Worm (Caenorhabditis elegans) whole organism, L4 larva: ENCODE results near the gene nspc-15.

ENCODE experiments used
- aly-2 ChIP-seq: sonication (generic microtip); optimal IDR thresholded peaks from 2 replicates; lab custom pipeline; 2018; ENCODE audit warnings: missing biosample characterization, missing genetic modification characterization
- ceh-82 ChIP-seq: sonication (generic microtip); optimal IDR thresholded peaks from 2 replicates; lab custom pipeline; 2017; ENCODE audit warnings: missing biosample characterization, missing genetic modification characterization
- daf-8 ChIP-seq: fragments of 200-800 bp; sonication (Bioruptor generic); IDR thresholded peaks from 2 replicates; pipeline ENCODE4 v1.3.6; 2022; ENCODE audit warnings: missing genetic modification characterization, missing compliant biosample characterization
- dpl-1 ChIP-seq: fragments of 150-350 bp; optimal IDR thresholded peaks from 2 replicates; lab custom pipeline; 2014; ENCODE audit warnings: missing biosample characterization, missing genetic modification reagents, missing genetic modification characterization
- lin-15B ChIP-seq: fragments of 150-350 bp; sonication (generic microtip); optimal IDR thresholded peaks from 3 replicates; lab custom pipeline; 2014; ENCODE audit warnings: missing biosample characterization, missing genetic modification characterization
- lsy-2 ChIP-seq, 2 experiments: fragments of 150-350 bp in 1 of 2; sonication (generic microtip) in 1 of 2; optimal IDR thresholded peaks; 2 replicates each; lab custom pipeline; 2014 to 2017; ENCODE audit warnings: missing biosample characterization in 2 of 2, missing genetic modification characterization in 2 of 2
- nhr-237 ChIP-seq: sonication (generic microtip); optimal IDR thresholded peaks from 2 replicates; lab custom pipeline; 2017; ENCODE audit warnings: missing biosample characterization, missing genetic modification characterization
- nhr-28 ChIP-seq: fragments of 150-350 bp; optimal IDR thresholded peaks from 2 replicates; lab custom pipeline; 2014; ENCODE audit warnings: missing biosample characterization, missing genetic modification characterization
- pha-4 ChIP-seq, 2 experiments: fragments of 150-350 bp in 1 of 2; fragments of 200-800 bp in 1 of 2; sonication (Bioruptor generic) in 1 of 2; IDR thresholded peaks in 1 of 2; optimal IDR thresholded peaks in 1 of 2; 2 replicates each; pipeline versions ENCODE4 v1.3.6 to Lab custom; 2014 to 2022; ENCODE audit warnings: missing genetic modification characterization in 2 of 2, missing genetic modification reagents in 2 of 2, missing biosample characterization in 1 of 2, missing compliant biosample characterization in 1 of 2
- snpc-4 ChIP-seq: fragments of 150-350 bp; optimal IDR thresholded peaks from 2 replicates; lab custom pipeline; 2014; ENCODE audit warnings: missing biosample characterization, missing genetic modification characterization
- unc-62 ChIP-seq, 3 experiments: fragments of 150-350 bp in 1 of 3; sonication (generic microtip); optimal IDR thresholded peaks in 2 of 3; peaks in 1 of 3; 1 replicate in 1 of 3; 2 replicates in 2 of 3; lab custom pipeline; 2014 to 2017; ENCODE audit warnings: missing biosample characterization in 3 of 3, missing genetic modification characterization in 3 of 3, missing genetic modification reagents in 3 of 3, missing genotype in 1 of 3
- zip-2 ChIP-seq: fragments of 150-350 bp; optimal IDR thresholded peaks from 2 replicates; lab custom pipeline; 2014; ENCODE audit warnings: missing biosample characterization, missing genetic modification characterization
- ztf-11 ChIP-seq: fragments of 150-350 bp; optimal IDR thresholded peaks from 2 replicates; lab custom pipeline; 2014; ENCODE audit warnings: missing biosample characterization, missing genetic modification characterization

ce11 chrX:12364804-12365203, 4.3 kb downstream of the nspc-15 start, which contains the start of gene F19H6.5:
- TF ChIP-seq pha-4 (GFP tag; IDR thresholded peaks at IDR 0.05; lab: Robert Waterston, UW) (no peak), pha-4 (tag; optimal IDR thresholded peaks at IDR 0.05; lab: Kevin White, UChicago) (no peak), ceh-82 (tag; lab: Kevin White, UChicago) (no peak), aly-2 (no peak), nhr-237 (tag; lab: Kevin White, UChicago) (no peak), nhr-28 (tag; lab: Kevin White, UChicago) (no peak), ztf-11 (tag; lab: Kevin White, UChicago) (no peak), snpc-4 (no peak), zip-2 (tag; lab: Kevin White, UChicago) (no peak), lin-15B (no peak), unc-62 (GFP tag; optimal IDR thresholded peaks at IDR 0.05 in 1 of 2; lab: Kevin White, UChicago) (no peak), unc-62 (tag; optimal IDR thresholded peaks at IDR 0.05; lab: Kevin White, UChicago) (no peak), lsy-2 (tag; optimal IDR thresholded peaks at IDR 0.05; lab: Kevin White, UChicago) (no peak), daf-8 (GFP tag; lab: Robert Waterston, UW) (no peak), dpl-1 (no peak)
